Fruit fly (Drosophila melanogaster) whole organism, embryonic: Measurements from ENCODE around the gene SkpE.
A peak's percentile ranks its signal among the peaks of the same experiment; 100 is the strongest.

ENCODE experiments used
- B-H2 ChIP-seq: fragments of 200-800 bp; sonication (Bioruptor generic); optimal IDR thresholded peaks from 2 replicates; lab custom pipeline; 2018; ENCODE audit warnings: missing biosample characterization, mild to moderate bottlenecking, missing genetic modification characterization
- CG12299 ChIP-seq: fragments of 200-800 bp; sonication (Bioruptor generic); optimal IDR thresholded peaks from 2 replicates; lab custom pipeline; 2018; ENCODE audit warnings: missing biosample characterization, mild to moderate bottlenecking, missing genetic modification characterization
- CG13287 ChIP-seq: fragments of 200-800 bp; sonication (Bioruptor generic); IDR thresholded peaks from 2 replicates; pipeline ENCODE4 v1.3.6; 2022; ENCODE audit warnings: missing biosample characterization, missing genetic modification characterization; ENCODE audit not compliant: partially characterized antibody
- CG2875 ChIP-seq: fragments of 200-800 bp; sonication (Bioruptor generic); optimal IDR thresholded peaks from 2 replicates; lab custom pipeline; 2017; ENCODE audit warnings: missing biosample characterization, mild to moderate bottlenecking, missing genetic modification characterization, missing genetic modification reagents
- CG33213 ChIP-seq: fragments of 200-800 bp; sonication (Bioruptor generic); optimal IDR thresholded peaks from 3 replicates; lab custom pipeline; 2016; ENCODE audit warnings: missing biosample characterization, missing genetic modification characterization
- CG33557 ChIP-seq: fragments of 200-800 bp; sonication (Bioruptor generic); optimal IDR thresholded peaks from 2 replicates; lab custom pipeline; 2019; ENCODE audit warnings: missing biosample characterization, mild to moderate bottlenecking, missing genetic modification characterization, moderate library complexity
- CG34422 ChIP-seq: fragments of 200-800 bp; sonication (Bioruptor generic); IDR thresholded peaks from 3 replicates; pipeline ENCODE4 v1.3.6; 2022; ENCODE audit warnings: missing biosample characterization, missing genetic modification characterization
- CG8290 ChIP-seq, 3 experiments: fragments of 200-800 bp; sonication (Bioruptor generic); optimal IDR thresholded peaks; 2 replicates each; lab custom pipeline; 2016 to 2019; ENCODE audit warnings: missing biosample characterization in 3 of 3, missing genetic modification characterization in 3 of 3, mild to moderate bottlenecking in 2 of 3, moderate library complexity in 1 of 3
- CG8765 ChIP-seq: fragments of 200-800 bp; sonication (Bioruptor generic); IDR thresholded peaks from 2 replicates; pipeline ENCODE4 v1.3.6; 2022; ENCODE audit warnings: missing biosample characterization, missing genetic modification characterization
- CHES-1-like ChIP-seq: fragments of 200-800 bp; sonication (Bioruptor generic); optimal IDR thresholded peaks from 2 replicates; lab custom pipeline; 2016; ENCODE audit warnings: missing biosample characterization, missing genetic modification characterization
- CTCF ChIP-seq: fragments of 200-800 bp; sonication (Bioruptor generic); optimal IDR thresholded peaks from 2 replicates; lab custom pipeline; 2017; ENCODE audit warnings: missing biosample characterization, mild to moderate bottlenecking, missing genetic modification characterization, moderate library complexity
- CoRest ChIP-seq: fragments of 200-800 bp; sonication (Bioruptor generic); optimal IDR thresholded peaks from 3 replicates; lab custom pipeline; 2018; ENCODE audit warnings: missing biosample characterization, mild to moderate bottlenecking, missing genetic modification characterization, moderate library complexity
- Deaf1 ChIP-seq: fragments of 200-800 bp; optimal IDR thresholded peaks from 3 replicates; lab custom pipeline; 2019; ENCODE audit warnings: missing biosample characterization, mild to moderate bottlenecking, missing genetic modification characterization, moderate library complexity
- Doc2 ChIP-seq: fragments of 200-800 bp; sonication (Bioruptor generic); IDR thresholded peaks from 2 replicates; pipeline ENCODE4 v1.3.6; 2022; ENCODE audit warnings: missing biosample characterization, missing genetic modification characterization
- Doc3 ChIP-seq: fragments of 200-800 bp; sonication (Bioruptor generic); IDR thresholded peaks from 3 replicates; pipeline ENCODE4 v1.3.6; 2022; ENCODE audit warnings: missing biosample characterization, missing genetic modification characterization; ENCODE audit not compliant: partially characterized antibody
- Dref ChIP-seq: fragments of 200-800 bp; sonication (Bioruptor generic); IDR thresholded peaks from 2 replicates; pipeline ENCODE4 v1.3.6; 2022; ENCODE audit warnings: missing biosample characterization, missing genetic modification characterization
- Gug ChIP-seq: fragments of 200-800 bp; sonication (Bioruptor generic); IDR thresholded peaks from 4 replicates; pipeline ENCODE4 v1.3.6; 2022; ENCODE audit warnings: missing biosample characterization, missing genetic modification characterization
- H2.0 ChIP-seq: fragments of 200-800 bp; sonication (Bioruptor generic); IDR thresholded peaks from 2 replicates; pipeline ENCODE4 v1.3.6; 2022; ENCODE audit warnings: missing biosample characterization, missing genetic modification characterization
- Hr78 ChIP-seq, 2 experiments: fragments of 200-800 bp in 1 of 2; fragments of >200 bp in 1 of 2; sonication (Bioruptor generic) in 1 of 2; optimal IDR thresholded peaks; 2 replicates each; lab custom pipeline; 2017 to 2019; ENCODE audit warnings: missing biosample characterization in 2 of 2, missing genetic modification characterization in 2 of 2, mild to moderate bottlenecking in 1 of 2, moderate library complexity in 1 of 2
- MBD-R2 ChIP-seq: fragments of 200-800 bp; sonication (Bioruptor generic); IDR thresholded peaks from 2 replicates; pipeline ENCODE4 v1.3.6; 2022; ENCODE audit warnings: missing biosample characterization, missing genetic modification characterization
- Meics ChIP-seq: fragments of 200-800 bp; sonication (Bioruptor generic); optimal IDR thresholded peaks from 2 replicates; lab custom pipeline; 2017; ENCODE audit warnings: missing biosample characterization, mild to moderate bottlenecking, missing genetic modification characterization
- Mrtf ChIP-seq: fragments of 200-800 bp; sonication (Bioruptor generic); IDR thresholded peaks from 3 replicates; pipeline ENCODE4 v1.3.6; 2022; ENCODE audit warnings: missing biosample characterization, missing genetic modification characterization
- NC2β ChIP-seq: fragments of 200-800 bp; sonication (Bioruptor generic); optimal IDR thresholded peaks from 2 replicates; lab custom pipeline; 2016; ENCODE audit warnings: missing biosample characterization, missing genetic modification characterization
- NK7.1 ChIP-seq: fragments of 200-800 bp; sonication (Bioruptor generic); optimal IDR thresholded peaks from 3 replicates; lab custom pipeline; 2016; ENCODE audit warnings: missing biosample characterization, missing genetic modification characterization
- Side ChIP-seq: fragments of 200-800 bp; sonication (Bioruptor generic); optimal IDR thresholded peaks from 2 replicates; lab custom pipeline; 2016; ENCODE audit warnings: missing biosample characterization, missing genetic modification characterization
- Trl ChIP-seq, 3 experiments: fragments of >200 bp in 2 of 3; fragments of 200-800 bp in 1 of 3; sonication (Bioruptor generic) in 1 of 3; optimal IDR thresholded peaks; 2 replicates in 1 of 3; 3 replicates in 2 of 3; lab custom pipeline; 2016 to 2017; ENCODE audit warnings: missing biosample characterization in 1 of 3, missing genetic modification characterization in 1 of 3
- Xbp1 ChIP-seq: fragments of 200-800 bp; sonication (Bioruptor generic); optimal IDR thresholded peaks from 3 replicates; lab custom pipeline; 2016; ENCODE audit warnings: missing biosample characterization, mild to moderate bottlenecking, missing genetic modification characterization
- ac ChIP-seq: fragments of 200-800 bp; sonication (Bioruptor generic); optimal IDR thresholded peaks from 3 replicates; lab custom pipeline; 2017; ENCODE audit warnings: missing biosample characterization, mild to moderate bottlenecking, missing genetic modification characterization
- ato ChIP-seq: fragments of 200-800 bp; sonication (Bioruptor generic); IDR thresholded peaks from 2 replicates; pipeline ENCODE4 v1.3.6; 2022; ENCODE audit warnings: missing biosample characterization, missing genetic modification characterization; ENCODE audit not compliant: partially characterized antibody
- btn ChIP-seq: fragments of 200-800 bp; sonication (Bioruptor generic); optimal IDR thresholded peaks from 2 replicates; lab custom pipeline; 2016; ENCODE audit warnings: missing biosample characterization, missing genetic modification characterization
- cato ChIP-seq: fragments of 200-800 bp; sonication (Bioruptor generic); optimal IDR thresholded peaks from 2 replicates; lab custom pipeline; 2016; ENCODE audit warnings: missing biosample characterization, missing genetic modification characterization, borderline replicate concordance
- corto ChIP-seq: fragments of 200-800 bp; sonication (Bioruptor generic); optimal IDR thresholded peaks from 2 replicates; lab custom pipeline; 2016; ENCODE audit warnings: missing biosample characterization, mild to moderate bottlenecking, missing genetic modification characterization, moderate library complexity
- en ChIP-seq: fragments of 200-800 bp; sonication (Bioruptor generic); optimal IDR thresholded peaks from 2 replicates; lab custom pipeline; 2016; ENCODE audit warnings: missing biosample characterization, missing genetic modification characterization
- fd102C ChIP-seq: fragments of 200-800 bp; sonication (Bioruptor generic); optimal IDR thresholded peaks from 2 replicates; lab custom pipeline; 2018; ENCODE audit warnings: missing biosample characterization, mild to moderate bottlenecking, missing genetic modification characterization, moderate library complexity
- grn ChIP-seq: fragments of 200-800 bp; sonication (Bioruptor generic); optimal IDR thresholded peaks from 3 replicates; lab custom pipeline; 2017; ENCODE audit warnings: missing biosample characterization, missing genetic modification characterization
- hb ChIP-seq: fragments of 200-800 bp; sonication (Bioruptor generic); IDR thresholded peaks from 3 replicates; pipeline ENCODE4 v1.3.6; 2022; ENCODE audit warnings: missing biosample characterization, missing genetic modification characterization; ENCODE audit not compliant: partially characterized antibody
- insv ChIP-seq, 2 experiments: fragments of 200-800 bp; sonication (Bioruptor generic); optimal IDR thresholded peaks; 3 replicates each; lab custom pipeline; 2016 to 2018; ENCODE audit warnings: missing biosample characterization in 2 of 2, missing genetic modification characterization in 2 of 2
- ken ChIP-seq: fragments of 200-800 bp; sonication (Bioruptor generic); IDR thresholded peaks from 3 replicates; pipeline ENCODE4 v1.3.6; 2022; ENCODE audit warnings: missing biosample characterization, missing genetic modification characterization
- klu ChIP-seq: fragments of 200-800 bp; sonication (Bioruptor generic); IDR thresholded peaks from 2 replicates; pipeline ENCODE4 v1.3.6; 2022; ENCODE audit warnings: missing biosample characterization, missing genetic modification characterization
- nom ChIP-seq: fragments of 200-800 bp; sonication (Bioruptor generic); optimal IDR thresholded peaks from 2 replicates; lab custom pipeline; 2017; ENCODE audit warnings: missing biosample characterization, missing genetic modification characterization, mild to moderate bottlenecking, moderate library complexity, missing genetic modification reagents
- phol ChIP-seq: fragments of 200-800 bp; sonication (Bioruptor generic); optimal IDR thresholded peaks from 3 replicates; lab custom pipeline; 2018; ENCODE audit warnings: missing biosample characterization, mild to moderate bottlenecking, missing genetic modification characterization, moderate library complexity
- sr ChIP-seq: fragments of 200-800 bp; sonication (Bioruptor generic); IDR thresholded peaks from 3 replicates; pipeline ENCODE4 v1.3.6; 2022; ENCODE audit warnings: missing biosample characterization, missing genetic modification characterization
- sug ChIP-seq: fragments of 200-800 bp; optimal IDR thresholded peaks from 2 replicates; lab custom pipeline; 2019; ENCODE audit warnings: missing biosample characterization, mild to moderate bottlenecking, missing genetic modification characterization, moderate library complexity
- tna ChIP-seq: fragments of 200-800 bp; sonication (Bioruptor generic); IDR thresholded peaks from 2 replicates; pipeline ENCODE4 v1.3.6; 2022; ENCODE audit warnings: missing biosample characterization, missing genetic modification characterization; ENCODE audit not compliant: partially characterized antibody
- trh ChIP-seq: fragments of 200-800 bp; sonication (Bioruptor generic); optimal IDR thresholded peaks from 2 replicates; lab custom pipeline; 2016; ENCODE audit warnings: missing biosample characterization, missing genetic modification characterization
- ttk ChIP-seq: fragments of 200-800 bp; sonication (Bioruptor generic); IDR thresholded peaks from 2 replicates; pipeline ENCODE4 v2.1.2; 2022; ENCODE audit warnings: missing biosample characterization, missing genetic modification characterization
- zen ChIP-seq: fragments of 200-800 bp; sonication (Bioruptor generic); optimal IDR thresholded peaks from 3 replicates; lab custom pipeline; 2018; ENCODE audit warnings: missing biosample characterization, mild to moderate bottlenecking, missing genetic modification characterization, moderate library complexity
- zen2 ChIP-seq: fragments of 200-800 bp; sonication (Bioruptor generic); IDR thresholded peaks from 3 replicates; pipeline ENCODE4 v1.3.6; 2022; ENCODE audit warnings: missing biosample characterization, missing genetic modification characterization; ENCODE audit not compliant: partially characterized antibody
- zfh1 ChIP-seq: fragments of 200-800 bp; sonication (Bioruptor generic); IDR thresholded peaks from 3 replicates; pipeline ENCODE4 v1.3.6; 2022; ENCODE audit warnings: missing biosample characterization, missing genetic modification characterization

SkpE gene

DNA sequence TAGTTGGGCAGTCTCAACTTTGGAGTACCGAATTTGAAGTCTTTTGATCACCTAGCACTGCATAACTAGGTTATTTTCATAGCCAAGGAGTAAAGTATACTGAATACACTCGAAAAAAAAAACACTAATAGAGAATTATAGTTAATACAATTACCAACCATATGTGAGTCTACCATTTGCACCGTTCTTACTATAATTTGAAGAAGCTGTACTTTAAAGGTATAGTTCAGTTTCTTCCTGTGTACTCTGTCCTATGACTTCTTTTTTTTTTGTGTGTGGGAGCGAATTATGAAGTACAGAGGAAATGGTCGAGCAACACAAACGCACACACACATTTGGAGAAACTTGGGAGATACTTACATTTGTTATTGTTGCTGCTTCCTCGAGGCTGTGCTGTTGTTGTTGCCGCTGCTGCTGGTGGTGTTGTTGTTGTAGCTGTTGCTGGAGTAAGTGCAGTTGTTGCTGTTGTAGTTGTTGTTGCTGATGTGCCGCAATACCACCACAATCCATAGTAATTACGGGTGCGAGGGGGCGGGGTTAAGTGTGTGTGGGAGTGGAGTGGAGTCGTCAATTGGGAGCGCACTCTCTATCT, 26.7 kb upstream of the SkpE start (continued):
- TF ChIP-seq btn (GFP tag; lab: Kevin White, UChicago) (peak; percentile 90), NK7.1 (GFP tag; lab: Kevin White, UChicago) (peak; percentile 83), CG34422 (peak; percentile 88; the same call in 2 of the 3 replicates), CoRest (tag; lab: Kevin White, UChicago) (peak; percentile 89), Meics (peak; percentile 78), insv (GFP tag; optimal IDR thresholded peaks at IDR 0.05; lab: Kevin White, UChicago) (no peak), H2.0 (peak; percentile 85), en (GFP tag; lab: Kevin White, UChicago) (peak; percentile 92), zen (tag; lab: Kevin White, UChicago) (peak; percentile 96), ato (GFP tag; lab: Robert Waterston, UW) (no peak), Side (GFP tag; lab: Kevin White, UChicago) (peak; percentile 87), zfh1 (GFP tag; lab: Robert Waterston, UW) (peak; percentile 96), trh (GFP tag; lab: Kevin White, UChicago) (peak; percentile 75), phol (tag; lab: Kevin White, UChicago) (peak; percentile 95), klu (GFP tag; lab: Robert Waterston, UW) (peak; percentile 52), sr (GFP tag; lab: Robert Waterston, UW) (peak; percentile 44; the same call in 1 of the 3 replicates), Dref (GFP tag; lab: Robert Waterston, UW) (no peak), zen2 (GFP tag; lab: Robert Waterston, UW) (no peak), ac (peak; percentile 90), CG8290 (GFP tag; optimal IDR thresholded peaks at IDR 0.05; lab: Kevin White, UChicago) (peak; percentile 84), CG8290 (tag; optimal IDR thresholded peaks at IDR 0.05; lab: Kevin White, UChicago) (peak; percentile 39 to 46), grn (GFP tag; lab: Kevin White, UChicago) (peak; percentile 40), CG33557 (peak; percentile 85), Gug (peak; percentile 78), corto (GFP tag; lab: Kevin White, UChicago) (no peak), B-H2 (no peak), CG13287 (GFP tag; lab: Robert Waterston, UW) (no peak), CG8765 (peak; percentile 92), CHES-1-like (peak; percentile 86), Trl (optimal IDR thresholded peaks at IDR 0.05; lab: Kevin White, UChicago) (no peak), Trl (GFP tag; optimal IDR thresholded peaks at IDR 0.05; lab: Kevin White, UChicago) (peak; percentile 89), Deaf1 (tag; lab: Kevin White, UChicago) (no peak), sug (tag; lab: Kevin White, UChicago) (no peak), Mrtf (peak; percentile 84), Hr78 (GFP tag; optimal IDR thresholded peaks at IDR 0.05; lab: Kevin White, UChicago) (peak in 1 of 2 experiments; percentile 74), cato (GFP tag; lab: Kevin White, UChicago) (peak; percentile 87), NC2β (peak; percentile 95), Xbp1 (GFP tag; lab: Kevin White, UChicago) (peak; percentile 95), CTCF (peak; percentile 26), ttk (GFP tag; lab: Robert Waterston, UW) (peak; percentile 87), MBD-R2 (peak; percentile 31; the same call in 1 of the 2 replicates), nom (peak; percentile 70), fd102C (GFP tag; lab: Kevin White, UChicago) (peak; percentile 88), hb (GFP tag; lab: Robert Waterston, UW) (no peak), CG33213 (peak; percentile 89), tna (no peak), Doc3 (GFP tag; lab: Robert Waterston, UW) (no peak), CG2875 (GFP tag; lab: Kevin White, UChicago) (peak; percentile 94), Doc2 (GFP tag; lab: Robert Waterston, UW) (no peak), CG12299 (peak; percentile 72), ken (GFP tag; lab: Robert Waterston, UW) (peak; percentile 88)
